Fruit fly (Drosophila melanogaster): ENCODE data around the gene Fer1.

Fer1 gene

dm6 chr3R:7171384-7172099 is 35.5 kb downstream of the Fer1 start (continued):
- TF ChIP-seq odd (GFP tag; optimal IDR thresholded peaks at IDR 0.05) (no peak), Xrp1 (GFP tag; IDR thresholded peaks at IDR 0.05) (peak; percentile 43; the same call in 1 of the 2 replicates), Ets65A (GFP tag) (peak; percentile 91), salm (tag; optimal IDR thresholded peaks at IDR 0.05) (no peak), Hsf (GFP tag; optimal IDR thresholded peaks at IDR 0.05) (peak; percentile 20), CG15269 (tag; optimal IDR thresholded peaks at IDR 0.05) (no peak), prd (optimal IDR thresholded peaks at IDR 0.05) (no peak), prd (GFP tag; IDR thresholded peaks at IDR 0.05) (peak; percentile 18; the same call in 1 of the 3 replicates), scrt (GFP tag; optimal IDR thresholded peaks at IDR 0.05) (no peak), CoRest (tag; optimal IDR thresholded peaks at IDR 0.05) (peak; percentile 11), lola (GFP tag; optimal IDR thresholded peaks at IDR 0.05) (peak in 1 of 3 experiments; percentile 68), CG34376 (GFP tag; optimal IDR thresholded peaks at IDR 0.05) (no peak), nmo (GFP tag; optimal IDR thresholded peaks at IDR 0.05) (peak; percentile 26), phol (tag; optimal IDR thresholded peaks at IDR 0.05) (peak; percentile 19), CG12391 (tag; optimal IDR thresholded peaks at IDR 0.05) (peak; percentile 20), CG6689 (GFP tag; IDR thresholded peaks at IDR 0.05) (no peak), wor (GFP tag; IDR thresholded peaks at IDR 0.05) (no peak), nau (GFP tag; optimal IDR thresholded peaks at IDR 0.05) (no peak), fd64A (GFP tag; optimal IDR thresholded peaks at IDR 0.05) (no peak), CG17385 (GFP tag; optimal IDR thresholded peaks at IDR 0.05) (no peak), chif (GFP tag; optimal IDR thresholded peaks at IDR 0.05) (peak in 1 of 2 experiments; percentile 12), CG7556 (GFP tag; optimal IDR thresholded peaks at IDR 0.05) (no peak), nom (GFP tag; optimal IDR thresholded peaks at IDR 0.05) (peak; percentile 23), Fer2 (tag; optimal IDR thresholded peaks at IDR 0.05) (no peak), CG33557 (GFP tag; optimal IDR thresholded peaks at IDR 0.05) (peak; percentile 4), Scr (GFP tag; IDR thresholded peaks at IDR 0.05; ENCODE audit: partially characterized antibody) (no peak), CG2199 (GFP tag; IDR thresholded peaks at IDR 0.05) (no peak), pita (GFP tag; optimal IDR thresholded peaks at IDR 0.05) (no peak), emc (GFP tag; optimal IDR thresholded peaks at IDR 0.05) (no peak), CG12155 (GFP tag; optimal IDR thresholded peaks at IDR 0.05) (no peak), Aef1 (GFP tag; IDR thresholded peaks at IDR 0.05) (no peak), D19A (tag; optimal IDR thresholded peaks at IDR 0.05) (peak; percentile 59), gsb (GFP tag; IDR thresholded peaks at IDR 0.05) (no peak), CG9727 (GFP tag; optimal IDR thresholded peaks at IDR 0.05) (peak; percentile 16), CG10267 (tag; optimal IDR thresholded peaks at IDR 0.05) (peak; percentile 39), dmrt99B (tag; optimal IDR thresholded peaks at IDR 0.05) (peak; percentile 0), vvl (GFP tag; IDR thresholded peaks at IDR 0.05) (0 out of 2 replicates have a peak, but pooled peaks have one; percentile 23), CG12769 (tag; optimal IDR thresholded peaks at IDR 0.05) (no peak), CG11093 (GFP tag; IDR thresholded peaks at IDR 0.05) (no peak), Pdp1 (GFP tag; optimal IDR thresholded peaks at IDR 0.05) (no peak), chm (GFP tag; IDR thresholded peaks at IDR 0.05) (no peak), CG2712 (tag; optimal IDR thresholded peaks at IDR 0.05) (peak; percentile 65), gsb-n (tag; optimal IDR thresholded peaks at IDR 0.05) (peak; percentile 22), row (GFP tag; IDR thresholded peaks at IDR 0.05) (peak; percentile 33; the same call in 1 of the 3 replicates), Blimp-1 (GFP tag; optimal IDR thresholded peaks at IDR 0.05) (peak; percentile 57), Neu2 (GFP tag; optimal IDR thresholded peaks at IDR 0.05; ENCODE audit: borderline replicate concordance) (no peak), ttk (GFP tag; IDR thresholded peaks at IDR 0.05) (no peak), CG8478 (optimal IDR thresholded peaks at IDR 0.05) (no peak), cato (GFP tag; optimal IDR thresholded peaks at IDR 0.05; ENCODE audit: borderline replicate concordance) (no peak)

Data from whole organism, embryonic.